Fruit fly (Drosophila melanogaster) Kc167 (cell line): ENCODE results near the gene bgm.

ENCODE experiments used
- Myc ChIP-seq: fragments of >200 bp; optimal IDR thresholded peaks from 2 replicates; lab custom pipeline; 2017; ENCODE audit warnings: missing external identifiers
- Sin3A ChIP-seq: fragments of >200 bp; optimal IDR thresholded peaks from 2 replicates; lab custom pipeline; 2018; ENCODE audit warnings: missing external identifiers
- h ChIP-seq: fragments of >200 bp; optimal IDR thresholded peaks from 3 replicates; lab custom pipeline; 2018; ENCODE audit warnings: missing external identifiers
- insv ChIP-seq: fragments of >200 bp; optimal IDR thresholded peaks from 3 replicates; lab custom pipeline; 2018; ENCODE audit warnings: missing external identifiers
- psq ChIP-seq: fragments of >200 bp; optimal IDR thresholded peaks from 2 replicates; lab custom pipeline; 2017; ENCODE audit warnings: missing external identifiers
- ttk ChIP-seq: sonication (Bioruptor generic); optimal IDR thresholded peaks from 2 replicates; lab custom pipeline; 2017; ENCODE audit warnings: missing external identifiers

The bgm gene

DNA sequence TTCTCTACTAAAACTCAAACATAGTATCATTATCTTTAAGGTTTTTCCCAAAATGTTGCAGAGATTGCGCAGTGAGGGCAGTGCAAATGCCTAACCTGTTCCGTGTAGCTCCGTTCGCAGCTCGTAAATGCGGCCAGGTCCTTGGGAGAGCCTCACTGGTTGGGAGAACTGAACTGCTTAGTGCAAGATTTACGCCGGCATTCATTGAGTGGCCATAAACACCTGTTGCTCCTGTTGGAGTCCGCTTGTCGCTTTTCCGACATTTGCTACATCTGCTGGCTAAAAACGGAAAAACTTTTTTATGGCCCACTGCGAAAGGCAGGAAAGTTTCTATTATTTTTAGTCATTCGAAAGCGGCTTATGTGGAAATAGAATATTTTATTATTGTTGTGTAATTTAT is 10.9 kb upstream of the bgm start:
- no peak for TF ChIP-seq Sin3A (lab: Kevin White, UChicago)
- no peak for TF ChIP-seq h (lab: Kevin White, UChicago)
- TF ChIP-seq Myc (lab: Kevin White, UChicago), result no peak
- TF ChIP-seq psq (lab: Kevin White, UChicago), result no peak
- no peak for TF ChIP-seq insv (lab: Kevin White, UChicago)
- no peak for TF ChIP-seq ttk

DNA sequence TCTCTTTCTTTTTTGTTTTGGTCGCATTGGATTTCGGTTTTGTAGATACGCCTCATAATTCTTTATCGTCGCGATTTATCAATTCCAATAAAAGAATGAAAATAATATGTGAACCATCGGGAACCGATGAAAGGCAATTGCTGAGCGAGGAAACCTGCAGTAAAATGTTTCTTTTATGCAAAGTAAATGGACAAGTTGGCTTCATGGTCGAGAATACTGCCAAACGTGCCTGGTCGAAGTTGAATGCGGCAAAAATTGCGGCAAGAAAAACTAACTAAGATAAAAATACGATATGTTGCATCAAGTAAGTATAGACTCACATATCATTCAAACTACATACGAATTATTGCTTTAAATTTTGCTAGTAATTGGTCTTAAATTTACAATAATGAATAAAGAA is 5.0 kb upstream of the bgm start, which contains the start of gene CG42692:
CG42692 (plus strand) TSS at position 301 of the 400 bp plus-strand sequence.
- TF ChIP-seq ttk (no peak), Myc (lab: Kevin White, UChicago) (no peak), h (lab: Kevin White, UChicago) (no peak), insv (lab: Kevin White, UChicago) (no peak), Sin3A (lab: Kevin White, UChicago) (no peak), psq (lab: Kevin White, UChicago) (no peak)

DNA sequence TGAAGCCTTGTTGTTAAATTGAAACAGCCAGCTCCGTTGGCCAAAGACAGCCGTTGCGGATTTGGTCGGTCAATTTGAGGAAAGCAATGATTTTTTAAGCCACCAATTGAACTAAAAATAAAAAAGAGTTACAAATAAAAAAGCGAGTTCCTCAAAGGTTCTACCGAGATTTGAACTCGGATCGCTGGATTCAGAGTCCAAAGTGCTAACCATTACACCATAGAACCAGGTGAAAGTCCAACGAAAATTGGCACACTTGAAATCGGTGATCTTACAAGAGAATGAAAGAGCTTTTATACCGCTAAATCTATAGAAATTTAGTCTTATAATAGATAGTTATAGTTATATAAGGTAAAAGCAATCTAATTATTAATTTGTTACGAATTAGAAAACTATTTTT is 2.4 kb upstream of the bgm start:
- TF ChIP-seq Myc (lab: Kevin White, UChicago) (no peak), ttk (no peak), Sin3A (lab: Kevin White, UChicago) (no peak), insv (lab: Kevin White, UChicago) (no peak), h (lab: Kevin White, UChicago) (no peak), psq (lab: Kevin White, UChicago) (no peak)

DNA sequence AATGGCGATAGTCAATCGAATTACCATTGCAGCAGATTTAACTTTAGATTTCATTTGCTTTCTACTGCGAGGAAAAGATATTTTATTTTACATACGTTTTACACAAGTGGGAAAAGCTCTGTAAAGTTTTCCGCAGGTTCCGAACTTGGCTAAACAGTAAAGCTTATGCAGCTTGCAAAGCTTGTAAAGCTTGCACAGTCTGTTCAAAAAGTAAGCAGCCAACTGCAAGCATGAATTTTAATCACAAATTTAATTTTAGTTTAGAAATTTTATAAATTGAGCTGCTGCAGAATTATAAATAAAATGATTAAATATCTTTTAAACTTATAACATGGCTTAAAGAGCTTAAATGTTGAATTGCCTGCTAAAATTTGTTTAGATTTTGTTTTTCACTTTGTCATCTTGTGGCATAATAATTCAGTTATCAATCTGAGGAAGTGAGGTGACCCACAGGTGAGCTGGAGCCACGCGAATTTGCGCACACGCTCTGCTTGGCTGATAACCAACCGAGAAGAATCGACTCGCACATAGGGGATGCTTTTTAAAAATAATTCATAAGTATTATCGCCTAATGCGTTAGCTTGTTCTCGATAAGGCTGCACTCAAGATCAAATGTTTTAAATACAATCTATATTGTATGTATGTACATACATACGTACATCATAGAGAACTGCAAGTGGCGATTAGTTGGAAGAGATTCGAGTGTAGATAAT is 1.1 kb upstream of the bgm start:
- TF ChIP-seq h (lab: Kevin White, UChicago), result no peak
- no peak for TF ChIP-seq ttk
- no peak for TF ChIP-seq Myc (lab: Kevin White, UChicago)
- no peak for TF ChIP-seq Sin3A (lab: Kevin White, UChicago)
- no peak for TF ChIP-seq psq (lab: Kevin White, UChicago)
- no peak for TF ChIP-seq insv (lab: Kevin White, UChicago)

DNA sequence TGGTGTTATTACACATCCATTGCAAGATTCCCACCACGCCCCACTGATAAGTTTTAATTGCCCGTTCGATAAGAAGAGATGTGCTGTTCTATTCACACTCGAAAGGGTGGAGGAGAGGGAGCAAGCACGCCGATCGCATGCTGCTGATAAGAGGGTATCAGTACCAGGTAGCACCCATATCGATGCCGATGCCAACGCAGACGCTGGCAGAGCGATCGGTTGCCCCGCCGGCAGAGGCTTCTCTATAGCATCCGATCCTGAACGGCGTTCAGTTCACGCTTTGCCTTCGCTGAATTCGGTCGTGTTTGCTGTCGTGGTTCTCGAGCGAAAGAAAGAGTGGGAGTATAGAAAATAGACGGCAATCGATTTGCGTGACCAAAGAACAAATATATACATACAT is 674 bp downstream of the bgm start:
- TF ChIP-seq Sin3A (lab: Kevin White, UChicago) (no peak), Myc (lab: Kevin White, UChicago) (no peak), insv (lab: Kevin White, UChicago) (no peak), psq (lab: Kevin White, UChicago) (no peak), h (lab: Kevin White, UChicago) (no peak), ttk (no peak)

DNA sequence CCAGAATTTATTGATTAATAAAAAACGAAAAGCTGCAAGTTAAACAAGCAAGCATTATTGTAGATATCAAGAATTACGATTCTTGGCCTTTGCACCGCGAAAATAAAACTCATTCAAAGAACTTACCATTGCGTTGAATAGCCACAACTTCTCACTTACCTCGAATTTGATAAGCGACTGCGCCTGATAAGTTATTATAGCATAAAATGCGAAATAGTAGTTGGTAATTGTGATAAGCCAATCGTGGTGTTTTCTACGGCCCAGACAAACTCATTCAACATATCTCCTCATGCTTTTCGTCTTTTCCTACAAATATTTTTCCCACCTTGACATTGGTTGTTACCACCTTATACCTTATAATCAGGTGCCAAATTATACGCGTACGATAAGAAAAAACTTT is 2.3 kb downstream of the bgm start:
- TF ChIP-seq Myc (lab: Kevin White, UChicago) (no peak), Sin3A (lab: Kevin White, UChicago) (no peak), insv (lab: Kevin White, UChicago) (no peak), ttk (no peak), psq (lab: Kevin White, UChicago) (no peak), h (lab: Kevin White, UChicago) (no peak)

DNA sequence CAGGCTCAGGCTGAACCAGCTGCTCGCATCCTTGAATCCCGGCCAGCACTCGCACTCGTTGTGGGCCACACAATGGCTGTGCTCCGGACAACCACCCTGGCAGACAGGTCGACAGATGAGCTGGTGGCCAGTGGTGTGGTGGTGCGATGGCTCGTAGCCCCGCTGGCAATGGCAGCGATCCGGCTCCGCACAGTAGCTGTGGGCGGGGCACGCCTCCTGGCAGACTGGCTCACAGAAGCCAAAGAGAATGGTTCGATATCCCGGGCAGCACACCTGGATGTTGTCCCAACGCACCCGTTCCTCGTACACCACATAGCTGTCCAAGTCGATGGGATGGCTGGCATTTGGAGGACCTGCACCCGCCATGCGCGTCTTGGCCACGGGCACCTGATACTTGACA is 6.8 kb downstream of the bgm start:
- TF ChIP-seq ttk, result no peak

DNA sequence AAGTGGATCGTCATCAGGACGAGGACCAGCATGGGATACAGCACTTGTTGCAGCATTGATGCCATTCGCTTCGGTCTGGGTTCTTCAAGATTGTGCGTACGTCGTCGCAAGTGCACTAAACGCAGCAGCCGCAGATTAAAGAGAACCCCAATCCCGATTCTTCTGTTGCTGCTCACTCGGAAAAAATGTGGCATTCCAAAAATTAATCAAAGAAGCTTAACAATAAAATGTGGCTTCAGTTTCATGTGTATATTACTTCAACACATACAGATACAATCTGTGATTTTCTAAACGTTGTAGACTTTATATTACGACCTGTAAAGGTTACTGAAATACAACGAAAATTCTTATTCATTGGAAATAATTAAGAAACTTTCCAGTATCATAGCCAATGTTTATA is 7.3 kb downstream of the bgm start, which contains the start of gene NimC3:
NimC3 (minus strand) TSS at position 101 of the 400 bp plus-strand sequence.
- TF ChIP-seq h (lab: Kevin White, UChicago), result no peak
- TF ChIP-seq insv (lab: Kevin White, UChicago), result no peak
- TF ChIP-seq Sin3A (lab: Kevin White, UChicago), result no peak
- no peak for TF ChIP-seq psq (lab: Kevin White, UChicago)
- TF ChIP-seq Myc (lab: Kevin White, UChicago), result no peak
- TF ChIP-seq ttk, result no peak

DNA sequence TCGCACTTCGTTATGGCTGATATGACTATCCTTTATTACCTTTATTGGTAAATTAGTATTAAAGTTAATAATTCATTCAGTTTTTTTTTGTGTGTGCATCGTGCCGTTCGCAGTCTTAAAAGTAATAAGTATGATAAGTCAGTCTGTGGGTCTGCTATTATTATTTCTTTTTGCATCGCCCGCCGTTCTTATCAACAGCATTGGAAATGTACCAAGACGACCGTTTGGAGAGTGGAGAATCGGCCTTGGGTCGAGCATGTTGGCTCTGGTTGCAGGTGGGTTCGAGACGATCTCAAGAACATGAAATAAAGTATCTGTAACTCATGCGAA is 7.7 kb downstream of the bgm start:
- no peak for TF ChIP-seq Sin3A (lab: Kevin White, UChicago)
- no peak for TF ChIP-seq ttk
- TF ChIP-seq h (lab: Kevin White, UChicago), result no peak
- TF ChIP-seq psq (lab: Kevin White, UChicago), result no peak
- no peak for TF ChIP-seq Myc (lab: Kevin White, UChicago)
- TF ChIP-seq insv (lab: Kevin White, UChicago), result no peak

DNA sequence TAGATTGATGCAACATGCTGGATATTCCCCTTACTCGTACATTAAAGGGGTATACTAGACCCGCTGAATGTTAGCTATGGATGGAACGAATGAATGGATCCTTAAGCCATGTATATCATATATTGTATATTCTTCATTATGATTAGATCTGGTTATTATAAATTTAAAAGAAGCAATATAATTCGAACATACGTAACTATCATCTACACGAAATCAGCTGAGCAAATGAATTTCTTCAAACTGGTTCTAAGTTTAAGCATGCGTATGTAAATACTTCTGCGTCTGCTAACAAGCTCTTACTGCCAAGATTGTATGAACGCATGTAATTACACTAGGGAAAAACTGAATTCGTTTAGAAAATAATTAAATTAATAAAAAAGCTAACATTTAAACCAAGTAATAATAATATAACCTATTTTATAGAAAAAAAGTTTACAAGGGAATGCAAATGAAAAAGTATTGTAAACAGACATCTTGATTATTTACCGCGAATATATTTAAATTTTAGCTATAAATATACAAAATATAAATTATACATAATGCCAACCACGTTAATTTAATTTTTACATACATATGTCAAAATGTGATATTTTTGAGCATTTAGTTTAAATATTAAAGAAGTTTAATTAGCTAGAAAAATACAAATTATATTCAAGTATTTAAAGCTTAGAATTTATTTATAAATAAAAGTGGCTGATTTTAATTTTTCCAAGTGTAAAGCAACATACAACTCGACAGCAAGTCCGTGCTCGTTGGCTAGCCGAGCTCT is 8.3 kb downstream of the bgm start:
- no peak for TF ChIP-seq ttk
- no peak for TF ChIP-seq h (lab: Kevin White, UChicago)
- no peak for TF ChIP-seq psq (lab: Kevin White, UChicago)
- TF ChIP-seq insv (lab: Kevin White, UChicago), result no peak
- TF ChIP-seq Sin3A (lab: Kevin White, UChicago), result no peak

DNA sequence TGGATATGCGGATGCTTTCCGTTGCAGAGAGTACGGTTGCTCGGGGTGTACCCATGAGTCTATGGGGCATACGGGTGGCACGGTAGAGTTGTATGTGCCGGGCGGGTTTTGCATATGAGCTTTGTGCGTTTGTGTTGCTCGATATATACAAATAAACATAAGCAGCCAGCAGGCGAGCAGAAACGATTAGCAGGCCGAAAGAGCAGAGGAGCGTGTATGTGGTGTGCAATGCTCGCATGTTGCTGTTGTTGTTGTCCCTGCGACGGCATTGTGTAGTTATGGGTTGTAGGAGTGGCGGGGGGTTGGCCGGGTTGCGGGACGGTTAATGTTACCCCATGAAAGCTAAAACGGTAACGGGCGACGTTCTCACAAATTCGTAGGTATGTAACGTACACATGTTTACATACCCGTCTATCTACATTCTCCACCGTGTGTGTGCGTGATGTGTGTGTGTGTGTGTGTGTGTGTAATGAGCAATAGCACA is 8.9 kb downstream of the bgm start:
- no peak for TF ChIP-seq h (lab: Kevin White, UChicago)
- TF ChIP-seq Myc (lab: Kevin White, UChicago), result no peak
- TF ChIP-seq insv (lab: Kevin White, UChicago), result no peak
- no peak for TF ChIP-seq Sin3A (lab: Kevin White, UChicago)
- TF ChIP-seq ttk, result no peak
- TF ChIP-seq psq (lab: Kevin White, UChicago), result no peak
